Fruit fly (Drosophila melanogaster) whole organism, embryonic: ENCODE data around the gene kat-60L1.
A peak's percentile ranks its signal among the peaks of the same experiment; 100 is the strongest.

ENCODE experiments used
- Atf-2 ChIP-seq: fragments of 200-800 bp; sonication (Bioruptor generic); optimal IDR thresholded peaks from 2 replicates; lab custom pipeline; 2016; ENCODE audit warnings: missing biosample characterization, missing genetic modification characterization
- BEAF-32 ChIP-seq: fragments of 200-800 bp; sonication (Bioruptor generic); optimal IDR thresholded peaks from 3 replicates; lab custom pipeline; 2017; ENCODE audit warnings: missing biosample characterization, missing genetic modification characterization, mild to moderate bottlenecking, moderate library complexity, missing genetic modification reagents
- CG10267 ChIP-seq: fragments of 200-800 bp; sonication (Bioruptor generic); optimal IDR thresholded peaks from 2 replicates; lab custom pipeline; 2018; ENCODE audit warnings: missing biosample characterization, mild to moderate bottlenecking, missing genetic modification characterization, moderate library complexity
- CG10654 ChIP-seq: fragments of 200-800 bp; sonication (Bioruptor generic); optimal IDR thresholded peaks from 2 replicates; lab custom pipeline; 2016; ENCODE audit warnings: missing biosample characterization, missing genetic modification characterization
- CG10979 ChIP-seq: fragments of 200-800 bp; sonication (Bioruptor generic); optimal IDR thresholded peaks from 2 replicates; lab custom pipeline; 2018; ENCODE audit warnings: missing biosample characterization, mild to moderate bottlenecking, missing genetic modification characterization, moderate library complexity
- CG16813 ChIP-seq: fragments of 200-800 bp; sonication (Bioruptor generic); IDR thresholded peaks from 3 replicates; pipeline ENCODE4 v1.3.6; 2022; ENCODE audit warnings: missing biosample characterization, missing genetic modification characterization; ENCODE audit not compliant: partially characterized antibody
- CG17829 ChIP-seq: fragments of 200-800 bp; optimal IDR thresholded peaks from 2 replicates; lab custom pipeline; 2019; ENCODE audit warnings: missing biosample characterization, mild to moderate bottlenecking, missing genetic modification characterization, moderate library complexity
- CG2116 ChIP-seq: fragments of 200-800 bp; sonication (Bioruptor generic); optimal IDR thresholded peaks from 3 replicates; lab custom pipeline; 2018; ENCODE audit warnings: missing biosample characterization, mild to moderate bottlenecking, missing genetic modification characterization
- CG34422 ChIP-seq: fragments of 200-800 bp; sonication (Bioruptor generic); IDR thresholded peaks from 3 replicates; pipeline ENCODE4 v1.3.6; 2022; ENCODE audit warnings: missing biosample characterization, missing genetic modification characterization
- CG3995 ChIP-seq: fragments of 200-800 bp; sonication (Bioruptor generic); optimal IDR thresholded peaks from 3 replicates; lab custom pipeline; 2016; ENCODE audit warnings: missing biosample characterization, missing genetic modification characterization
- CG42726 ChIP-seq: fragments of 200-800 bp; sonication (Bioruptor generic); IDR thresholded peaks from 2 replicates; pipeline ENCODE4 v1.3.6; 2022; ENCODE audit warnings: missing biosample characterization, missing genetic modification characterization; ENCODE audit not compliant: partially characterized antibody
- CG4617 ChIP-seq: fragments of 200-800 bp; sonication (Bioruptor generic); optimal IDR thresholded peaks from 3 replicates; lab custom pipeline; 2016; ENCODE audit warnings: missing biosample characterization, missing genetic modification characterization, borderline replicate concordance
- CG8924 ChIP-seq: fragments of 200-800 bp; optimal IDR thresholded peaks from 3 replicates; lab custom pipeline; 2019; ENCODE audit warnings: missing biosample characterization, mild to moderate bottlenecking, missing genetic modification characterization, moderate library complexity
- CG8944 ChIP-seq: fragments of 200-800 bp; sonication (Bioruptor generic); optimal IDR thresholded peaks from 3 replicates; lab custom pipeline; 2016; ENCODE audit warnings: missing biosample characterization, missing genetic modification characterization
- CG9609 ChIP-seq: fragments of 200-800 bp; sonication (Bioruptor generic); optimal IDR thresholded peaks from 3 replicates; lab custom pipeline; 2016; ENCODE audit warnings: missing biosample characterization, missing genetic modification characterization
- CG9797 ChIP-seq: fragments of 200-800 bp; sonication (Bioruptor generic); optimal IDR thresholded peaks from 3 replicates; lab custom pipeline; 2018; ENCODE audit warnings: missing biosample characterization, mild to moderate bottlenecking, missing genetic modification characterization
- CHES-1-like ChIP-seq: fragments of 200-800 bp; sonication (Bioruptor generic); optimal IDR thresholded peaks from 2 replicates; lab custom pipeline; 2016; ENCODE audit warnings: missing biosample characterization, missing genetic modification characterization
- Dad ChIP-seq: fragments of 200-800 bp; sonication (Bioruptor generic); optimal IDR thresholded peaks from 3 replicates; lab custom pipeline; 2016; ENCODE audit warnings: missing biosample characterization, missing genetic modification characterization
- Dek ChIP-seq: fragments of 200-800 bp; sonication (Bioruptor generic); optimal IDR thresholded peaks from 3 replicates; lab custom pipeline; 2019; ENCODE audit warnings: missing biosample characterization, mild to moderate bottlenecking, missing genetic modification characterization, moderate library complexity
- HHEX ChIP-seq: fragments of 200-800 bp; sonication (Bioruptor generic); optimal IDR thresholded peaks from 3 replicates; lab custom pipeline; 2017; ENCODE audit warnings: missing biosample characterization, mild to moderate bottlenecking, missing genetic modification characterization, missing genetic modification reagents
- HmgD ChIP-seq: fragments of 200-800 bp; sonication (Bioruptor generic); optimal IDR thresholded peaks from 3 replicates; lab custom pipeline; 2016; ENCODE audit warnings: missing biosample characterization, missing genetic modification characterization
- MESR4 ChIP-seq: fragments of 200-800 bp; sonication (Bioruptor generic); optimal IDR thresholded peaks from 2 replicates; lab custom pipeline; 2018; ENCODE audit warnings: missing biosample characterization, mild to moderate bottlenecking, missing genetic modification characterization, moderate library complexity
- Myb ChIP-seq: fragments of 200-800 bp; sonication (Bioruptor generic); optimal IDR thresholded peaks from 2 replicates; lab custom pipeline; 2016; ENCODE audit warnings: missing biosample characterization, missing genetic modification characterization
- Scr ChIP-seq: fragments of 200-800 bp; sonication (Bioruptor generic); IDR thresholded peaks from 2 replicates; pipeline ENCODE4 v1.3.6; 2022; ENCODE audit warnings: missing biosample characterization, missing genetic modification characterization; ENCODE audit not compliant: partially characterized antibody
- Sry-δ ChIP-seq: fragments of 200-800 bp; sonication (Bioruptor generic); optimal IDR thresholded peaks from 2 replicates; lab custom pipeline; 2016; ENCODE audit warnings: missing biosample characterization, missing genetic modification characterization
- Stat92E ChIP-seq, 3 experiments: fragments of >200 bp in 2 of 3; fragments of 200-800 bp in 1 of 3; sonication (Bioruptor generic) in 1 of 3; optimal IDR thresholded peaks; 2 replicates each; lab custom pipeline; 2017 to 2019; ENCODE audit warnings: missing biosample characterization in 3 of 3, missing genetic modification characterization in 3 of 3, mild to moderate bottlenecking in 1 of 3, moderate library complexity in 1 of 3
- Trl ChIP-seq, 3 experiments: fragments of >200 bp in 2 of 3; fragments of 200-800 bp in 1 of 3; sonication (Bioruptor generic) in 1 of 3; optimal IDR thresholded peaks; 2 replicates in 1 of 3; 3 replicates in 2 of 3; lab custom pipeline; 2016 to 2017; ENCODE audit warnings: missing biosample characterization in 1 of 3, missing genetic modification characterization in 1 of 3
- Usf ChIP-seq: fragments of 200-800 bp; sonication (Bioruptor generic); optimal IDR thresholded peaks from 2 replicates; lab custom pipeline; 2017; ENCODE audit warnings: missing genotype, missing biosample characterization, missing genetic modification characterization
- al ChIP-seq: fragments of 200-800 bp; sonication (Bioruptor generic); IDR thresholded peaks from 2 replicates; pipeline ENCODE4 v1.3.6; 2022; ENCODE audit warnings: missing biosample characterization, missing genetic modification characterization
- bbx ChIP-seq: fragments of 200-800 bp; sonication (Bioruptor generic); IDR thresholded peaks from 2 replicates; pipeline ENCODE4 v1.3.6; 2022; ENCODE audit warnings: missing biosample characterization, missing genetic modification characterization; ENCODE audit not compliant: partially characterized antibody
- chif ChIP-seq, 2 experiments: fragments of 200-800 bp; sonication (Bioruptor generic); optimal IDR thresholded peaks; 3 replicates each; lab custom pipeline; 2016; ENCODE audit warnings: missing biosample characterization in 2 of 2, missing genetic modification characterization in 2 of 2
- crc ChIP-seq: fragments of 200-800 bp; sonication (Bioruptor generic); optimal IDR thresholded peaks from 2 replicates; lab custom pipeline; 2016; ENCODE audit warnings: missing biosample characterization, missing genetic modification characterization
- ind ChIP-seq: fragments of 200-800 bp; sonication (Bioruptor generic); optimal IDR thresholded peaks from 3 replicates; lab custom pipeline; 2016; ENCODE audit warnings: missing biosample characterization, missing genetic modification characterization
- jumu ChIP-seq: fragments of 200-800 bp; sonication (Bioruptor generic); optimal IDR thresholded peaks from 3 replicates; lab custom pipeline; 2016; ENCODE audit warnings: missing biosample characterization, missing genetic modification characterization
- lola ChIP-seq, 3 experiments: fragments of >200 bp in 2 of 3; fragments of 200-800 bp in 1 of 3; sonication (Bioruptor generic) in 1 of 3; optimal IDR thresholded peaks; 2 replicates each; lab custom pipeline; 2017 to 2019; ENCODE audit warnings: missing biosample characterization in 3 of 3, missing genetic modification characterization in 3 of 3, mild to moderate bottlenecking in 1 of 3, moderate library complexity in 1 of 3
- maf-S ChIP-seq: fragments of 200-800 bp; sonication (Bioruptor generic); optimal IDR thresholded peaks from 2 replicates; lab custom pipeline; 2016; ENCODE audit warnings: missing biosample characterization, missing genetic modification characterization
- mld ChIP-seq: fragments of 200-800 bp; sonication (Bioruptor generic); IDR thresholded peaks from 3 replicates; pipeline ENCODE4 v1.3.6; 2022; ENCODE audit warnings: missing biosample characterization, missing genetic modification characterization; ENCODE audit not compliant: partially characterized antibody
- nerfin-2 ChIP-seq: fragments of 200-800 bp; sonication (Bioruptor generic); IDR thresholded peaks from 2 replicates; pipeline ENCODE4 v1.3.6; 2022; ENCODE audit warnings: missing biosample characterization, missing genetic modification characterization; ENCODE audit not compliant: partially characterized antibody
- nom ChIP-seq: fragments of 200-800 bp; sonication (Bioruptor generic); optimal IDR thresholded peaks from 2 replicates; lab custom pipeline; 2017; ENCODE audit warnings: missing biosample characterization, missing genetic modification characterization, mild to moderate bottlenecking, moderate library complexity, missing genetic modification reagents
- onecut ChIP-seq: fragments of 200-800 bp; sonication (Bioruptor generic); IDR thresholded peaks from 2 replicates; pipeline ENCODE4 v1.3.6; 2022; ENCODE audit warnings: missing biosample characterization, missing genetic modification characterization
- pzg ChIP-seq: fragments of 200-800 bp; sonication (Bioruptor generic); optimal IDR thresholded peaks from 3 replicates; lab custom pipeline; 2018; ENCODE audit warnings: missing biosample characterization, mild to moderate bottlenecking, missing genetic modification characterization, moderate library complexity
- ranshi ChIP-seq: fragments of 200-800 bp; sonication (Bioruptor generic); IDR thresholded peaks from 2 replicates; pipeline ENCODE4 v1.3.6; 2022; ENCODE audit warnings: missing biosample characterization, missing genetic modification characterization
- row ChIP-seq: fragments of 200-800 bp; sonication (Bioruptor generic); IDR thresholded peaks from 3 replicates; pipeline ENCODE4 v1.3.6; 2022; ENCODE audit warnings: missing biosample characterization, missing genetic modification characterization
- tin ChIP-seq: fragments of 200-800 bp; sonication (Bioruptor generic); optimal IDR thresholded peaks from 3 replicates; lab custom pipeline; 2016; ENCODE audit warnings: missing biosample characterization, missing genetic modification characterization
- tll ChIP-seq, 2 experiments: fragments of 200-800 bp in 1 of 2; fragments of >200 bp in 1 of 2; sonication (Bioruptor generic) in 1 of 2; optimal IDR thresholded peaks; 2 replicates each; lab custom pipeline; 2017 to 2019; ENCODE audit warnings: missing biosample characterization in 2 of 2, missing genetic modification characterization in 2 of 2, mild to moderate bottlenecking in 1 of 2, moderate library complexity in 1 of 2
- usp ChIP-seq: fragments of >200 bp; optimal IDR thresholded peaks from 2 replicates; lab custom pipeline; 2017; ENCODE audit warnings: missing biosample characterization, missing genetic modification characterization
- yki ChIP-seq: fragments of >200 bp; optimal IDR thresholded peaks from 3 replicates; lab custom pipeline; 2018
- zen ChIP-seq: fragments of 200-800 bp; sonication (Bioruptor generic); optimal IDR thresholded peaks from 3 replicates; lab custom pipeline; 2018; ENCODE audit warnings: missing biosample characterization, mild to moderate bottlenecking, missing genetic modification characterization, moderate library complexity

The kat-60L1 gene

DNA sequence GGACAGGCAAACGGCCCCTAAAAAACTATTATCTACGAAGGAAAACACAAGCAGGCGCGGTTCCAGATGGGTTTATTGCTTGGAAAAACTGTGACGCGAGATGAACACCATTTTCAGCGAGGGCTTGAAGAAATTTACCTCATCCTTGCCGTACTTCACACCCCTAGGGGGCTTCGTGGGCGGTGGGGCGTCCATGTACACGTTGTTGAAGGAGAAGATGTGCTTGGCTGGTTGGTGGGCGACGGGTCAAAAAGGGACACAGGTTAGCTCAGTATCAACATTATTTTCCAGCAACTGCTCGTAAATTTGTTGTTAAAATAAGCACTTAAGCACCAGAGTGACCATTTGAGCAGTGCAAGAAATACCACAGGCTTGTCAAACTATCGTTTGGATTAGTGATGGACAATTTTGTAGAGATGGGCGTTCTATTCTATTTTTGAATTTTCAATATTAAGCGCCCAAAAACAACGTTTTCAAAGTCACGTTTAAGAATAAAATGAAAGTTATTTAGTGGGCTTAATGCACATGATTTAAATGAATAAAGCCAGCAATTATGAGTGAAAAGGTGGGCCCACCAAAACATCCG is 22.8 kb upstream of the kat-60L1 start, which contains the start of gene Sec8 (continued):
- TF ChIP-seq ind (GFP tag; lab: Kevin White, UChicago): peak; percentile 21
- TF ChIP-seq nerfin-2 (GFP tag; lab: Robert Waterston, UW): peak; percentile 74
- TF ChIP-seq onecut: no peak
- peak; percentile 93 for TF ChIP-seq CG3995 (GFP tag; lab: Kevin White, UChicago)
- TF ChIP-seq chif (GFP tag; optimal IDR thresholded peaks at IDR 0.05; lab: Kevin White, UChicago): peak in 1 of 2 experiments; percentile 43
- peak; percentile 19 for TF ChIP-seq CG10979
- TF ChIP-seq Sry-δ (GFP tag; lab: Kevin White, UChicago): peak; percentile 99
- TF ChIP-seq HHEX (GFP tag; lab: Kevin White, UChicago): no peak
- peak; percentile 24 for TF ChIP-seq CG9609 (GFP tag; lab: Kevin White, UChicago)
- TF ChIP-seq Myb (GFP tag; lab: Kevin White, UChicago): peak; percentile 81
- TF ChIP-seq bbx (GFP tag; lab: Robert Waterston, UW): peak; percentile 88
- no peak for TF ChIP-seq Usf
- TF ChIP-seq MESR4 (GFP tag; lab: Kevin White, UChicago): peak; percentile 92
- TF ChIP-seq CG42726 (GFP tag; lab: Robert Waterston, UW): peak; percentile 79
- TF ChIP-seq mld (GFP tag; lab: Robert Waterston, UW): peak; percentile 77
- TF ChIP-seq Dek: peak; percentile 19
- peak; percentile 69 for TF ChIP-seq CG9797 (GFP tag; lab: Kevin White, UChicago)
- TF ChIP-seq tin (GFP tag; lab: Kevin White, UChicago): peak; percentile 60
- TF ChIP-seq CG34422 (GFP tag; lab: Robert Waterston, UW): peak; percentile 64; the same call in 2 of the 3 replicates
- peak; percentile 15 for TF ChIP-seq nom (GFP tag; lab: Kevin White, UChicago)
- TF ChIP-seq Dad (GFP tag; lab: Kevin White, UChicago): peak; percentile 57
- no peak for TF ChIP-seq tll (GFP tag; optimal IDR thresholded peaks at IDR 0.05; lab: Kevin White, UChicago)
- TF ChIP-seq CG4617 (GFP tag; lab: Kevin White, UChicago): peak; percentile 92
- TF ChIP-seq CG17829: peak; percentile 22
- peak; percentile 53 for TF ChIP-seq CG8924 (tag; lab: Kevin White, UChicago)
- peak in 1 of 3 experiments; percentile 15 for TF ChIP-seq Stat92E (GFP tag; optimal IDR thresholded peaks at IDR 0.05; lab: Kevin White, UChicago)
- peak in 1 of 3 experiments; percentile 12 for TF ChIP-seq lola (GFP tag; optimal IDR thresholded peaks at IDR 0.05; lab: Kevin White, UChicago)
- TF ChIP-seq Atf-2 (GFP tag; lab: Kevin White, UChicago): no peak
- TF ChIP-seq row (GFP tag; lab: Robert Waterston, UW): peak; percentile 77
- TF ChIP-seq al (GFP tag; lab: Robert Waterston, UW): peak; percentile 23; the same call in 1 of the 2 replicates
- 0 out of 2 replicates have a peak, but pooled peaks have one; percentile 34 for TF ChIP-seq ranshi (GFP tag; lab: Robert Waterston, UW)
- peak; percentile 90 for TF ChIP-seq CG16813 (GFP tag; lab: Robert Waterston, UW)
- peak; percentile 87 for TF ChIP-seq Scr (GFP tag; lab: Robert Waterston, UW)
- TF ChIP-seq pzg: peak; percentile 91
- TF ChIP-seq CHES-1-like: peak; percentile 78
- peak; percentile 31 for TF ChIP-seq maf-S
- TF ChIP-seq CG8944 (GFP tag; lab: Kevin White, UChicago): peak; percentile 2
- peak; percentile 44 for TF ChIP-seq HmgD
- TF ChIP-seq jumu (GFP tag; lab: Kevin White, UChicago): peak; percentile 63
- TF ChIP-seq CG2116 (GFP tag; lab: Kevin White, UChicago): peak; percentile 52
- no peak for TF ChIP-seq CG10654 (GFP tag; lab: Kevin White, UChicago)
- peak; percentile 93 for TF ChIP-seq BEAF-32 (GFP tag; lab: Kevin White, UChicago)
- peak; percentile 13 for TF ChIP-seq crc (GFP tag; lab: Kevin White, UChicago)
- TF ChIP-seq yki (lab: Kevin White, UChicago): no peak
- peak; percentile 64 for TF ChIP-seq CG10267 (tag; lab: Kevin White, UChicago)
- TF ChIP-seq zen: peak; percentile 51
- no peak for TF ChIP-seq Trl (optimal IDR thresholded peaks at IDR 0.05; lab: Kevin White, UChicago)
- TF ChIP-seq Trl (GFP tag; optimal IDR thresholded peaks at IDR 0.05; lab: Kevin White, UChicago): peak; percentile 23
- no peak for TF ChIP-seq usp
